Worm (Caenorhabditis elegans) whole organism, dauer: ENCODE results near the gene nhr-188.

ENCODE experiments used
- unc-62 ChIP-seq: sonication (generic microtip); optimal IDR thresholded peaks from 2 replicates; lab custom pipeline; 2017; ENCODE audit warnings: missing biosample characterization, missing genetic modification reagents, missing genetic modification characterization

The nhr-188 gene

ce11 chrV:3814009-3814408, 43.7 kb downstream of the nhr-188 start:
- no peak for TF ChIP-seq unc-62 (GFP tag; lab: Kevin White, UChicago)

ce11 chrV:3812291-3812690, 45.4 kb downstream of the nhr-188 start, which contains the start of gene scl-12:
TSS of gene scl-12 (plus strand) at chrV:3812591.
- TF ChIP-seq unc-62 (GFP tag; lab: Kevin White, UChicago): no peak

ce11 chrV:3811541-3811940, 46.1 kb downstream of the nhr-188 start, which contains the start of gene scl-13:
TSS of gene scl-13 (minus strand) at chrV:3811641.
- TF ChIP-seq unc-62 (GFP tag; lab: Kevin White, UChicago): no peak

ce11 chrV:3810035-3810434, 47.6 kb downstream of the nhr-188 start:
- TF ChIP-seq unc-62 (GFP tag; lab: Kevin White, UChicago): no peak

ce11 chrV:3808336-3808735, 49.3 kb downstream of the nhr-188 start, which contains the start of gene srw-6:
TSS of gene srw-6 (plus strand) at chrV:3808636.
- TF ChIP-seq unc-62 (GFP tag; lab: Kevin White, UChicago): no peak

- no peak for TF ChIP-seq unc-62 (GFP tag; lab: Kevin White, UChicago)
Measured at ce11 chrV:3807846-3808245, 49.8 kb downstream of the nhr-188 start.
